Fruit fly (Drosophila melanogaster) whole organism, embryonic: ENCODE results near the gene TTLL15.
A peak's percentile ranks its signal among the peaks of the same experiment; 100 is the strongest.

Source experiments
- ATbp ChIP-seq: fragments of 200-800 bp; sonication (Bioruptor generic); optimal IDR thresholded peaks from 2 replicates; lab custom pipeline; 2017; ENCODE audit warnings: missing biosample characterization, mild to moderate bottlenecking, missing genetic modification characterization, missing genetic modification reagents
- B-H2 ChIP-seq: fragments of 200-800 bp; sonication (Bioruptor generic); optimal IDR thresholded peaks from 2 replicates; lab custom pipeline; 2018; ENCODE audit warnings: missing biosample characterization, mild to moderate bottlenecking, missing genetic modification characterization
- BtbVII ChIP-seq: fragments of 200-800 bp; sonication (Bioruptor generic); optimal IDR thresholded peaks from 3 replicates; lab custom pipeline; 2017; ENCODE audit warnings: missing biosample characterization, mild to moderate bottlenecking, missing genetic modification characterization
- CG10274 ChIP-seq: fragments of 200-800 bp; sonication (Bioruptor generic); optimal IDR thresholded peaks from 3 replicates; lab custom pipeline; 2017; ENCODE audit warnings: missing biosample characterization, mild to moderate bottlenecking, missing genetic modification characterization
- CG12236 ChIP-seq: fragments of 200-800 bp; sonication (Bioruptor generic); optimal IDR thresholded peaks from 2 replicates; lab custom pipeline; 2016; ENCODE audit warnings: missing biosample characterization, missing genetic modification characterization
- CG12744 ChIP-seq: fragments of 200-800 bp; sonication (Bioruptor generic); optimal IDR thresholded peaks from 2 replicates; lab custom pipeline; 2016; ENCODE audit warnings: missing biosample characterization, missing genetic modification characterization
- CG13775 ChIP-seq: fragments of 200-800 bp; sonication (Bioruptor generic); optimal IDR thresholded peaks from 3 replicates; lab custom pipeline; 2017; ENCODE audit warnings: missing biosample characterization, mild to moderate bottlenecking, missing genetic modification characterization
- CG15479 ChIP-seq: fragments of 200-800 bp; sonication (Bioruptor generic); optimal IDR thresholded peaks from 3 replicates; lab custom pipeline; 2019; ENCODE audit warnings: missing biosample characterization, mild to moderate bottlenecking, missing genetic modification characterization, moderate library complexity
- CG17361 ChIP-seq: fragments of 200-800 bp; sonication (Bioruptor generic); IDR thresholded peaks from 3 replicates; pipeline ENCODE4 v1.3.6; 2022; ENCODE audit warnings: missing biosample characterization, missing genetic modification characterization
- CG17385 ChIP-seq: fragments of 200-800 bp; sonication (Bioruptor generic); optimal IDR thresholded peaks from 3 replicates; lab custom pipeline; 2018; ENCODE audit warnings: missing biosample characterization, mild to moderate bottlenecking, missing genetic modification characterization
- CG17912 ChIP-seq: fragments of 200-800 bp; sonication (Bioruptor generic); optimal IDR thresholded peaks from 2 replicates; lab custom pipeline; 2018; ENCODE audit warnings: missing biosample characterization, mild to moderate bottlenecking, missing genetic modification characterization
- CG2712 ChIP-seq: fragments of 200-800 bp; optimal IDR thresholded peaks from 3 replicates; lab custom pipeline; 2019; ENCODE audit warnings: missing biosample characterization, mild to moderate bottlenecking, missing genetic modification characterization, moderate library complexity
- CG34376 ChIP-seq: fragments of 200-800 bp; sonication (Bioruptor generic); optimal IDR thresholded peaks from 2 replicates; lab custom pipeline; 2018; ENCODE audit warnings: missing biosample characterization, mild to moderate bottlenecking, missing genetic modification characterization
- CG3995 ChIP-seq: fragments of 200-800 bp; sonication (Bioruptor generic); optimal IDR thresholded peaks from 3 replicates; lab custom pipeline; 2016; ENCODE audit warnings: missing biosample characterization, missing genetic modification characterization
- CG4820 ChIP-seq: fragments of 200-800 bp; sonication (Bioruptor generic); optimal IDR thresholded peaks from 3 replicates; lab custom pipeline; 2016; ENCODE audit warnings: missing biosample characterization, missing genetic modification characterization
- CG6854 ChIP-seq: fragments of 200-800 bp; sonication (Bioruptor generic); optimal IDR thresholded peaks from 3 replicates; lab custom pipeline; 2017; ENCODE audit warnings: missing biosample characterization, mild to moderate bottlenecking, missing genetic modification characterization
- CG7839 ChIP-seq: fragments of 200-800 bp; sonication (Bioruptor generic); optimal IDR thresholded peaks from 3 replicates; lab custom pipeline; 2018; ENCODE audit warnings: missing biosample characterization, mild to moderate bottlenecking, missing genetic modification characterization, moderate library complexity
- CG8944 ChIP-seq: fragments of 200-800 bp; sonication (Bioruptor generic); optimal IDR thresholded peaks from 3 replicates; lab custom pipeline; 2016; ENCODE audit warnings: missing biosample characterization, missing genetic modification characterization
- CG9797 ChIP-seq: fragments of 200-800 bp; sonication (Bioruptor generic); optimal IDR thresholded peaks from 3 replicates; lab custom pipeline; 2018; ENCODE audit warnings: missing biosample characterization, mild to moderate bottlenecking, missing genetic modification characterization
- Deaf1 ChIP-seq: fragments of 200-800 bp; optimal IDR thresholded peaks from 3 replicates; lab custom pipeline; 2019; ENCODE audit warnings: missing biosample characterization, mild to moderate bottlenecking, missing genetic modification characterization, moderate library complexity
- Dll ChIP-seq: fragments of 200-800 bp; sonication (Bioruptor generic); IDR thresholded peaks from 4 replicates; pipeline ENCODE4 v1.3.6; 2022; ENCODE audit warnings: missing biosample characterization, missing genetic modification characterization; ENCODE audit not compliant: partially characterized antibody
- Doc3 ChIP-seq: fragments of 200-800 bp; sonication (Bioruptor generic); IDR thresholded peaks from 3 replicates; pipeline ENCODE4 v1.3.6; 2022; ENCODE audit warnings: missing biosample characterization, missing genetic modification characterization; ENCODE audit not compliant: partially characterized antibody
- E2f2 ChIP-seq: fragments of 200-800 bp; sonication (Bioruptor generic); IDR thresholded peaks from 2 replicates; pipeline ENCODE4 v1.3.6; 2022; ENCODE audit warnings: missing biosample characterization, missing genetic modification characterization
- Ets65A ChIP-seq: fragments of 200-800 bp; sonication (Bioruptor generic); peaks from one replicate; lab custom pipeline; 2016; ENCODE audit warnings: missing biosample characterization, missing genetic modification characterization
- Fer2 ChIP-seq: fragments of 200-800 bp; sonication (Bioruptor generic); optimal IDR thresholded peaks from 2 replicates; lab custom pipeline; 2018; ENCODE audit warnings: missing biosample characterization, mild to moderate bottlenecking, missing genetic modification characterization, moderate library complexity
- H2.0 ChIP-seq: fragments of 200-800 bp; sonication (Bioruptor generic); IDR thresholded peaks from 2 replicates; pipeline ENCODE4 v1.3.6; 2022; ENCODE audit warnings: missing biosample characterization, missing genetic modification characterization
- Hey ChIP-seq: fragments of 200-800 bp; sonication (Bioruptor generic); optimal IDR thresholded peaks from 3 replicates; lab custom pipeline; 2018; ENCODE audit warnings: missing biosample characterization, mild to moderate bottlenecking, missing genetic modification characterization
- Poxn ChIP-seq: fragments of 200-800 bp; sonication (Bioruptor generic); IDR thresholded peaks from 2 replicates; pipeline ENCODE4 v1.3.6; 2022; ENCODE audit warnings: missing biosample characterization, missing genetic modification characterization
- Usf ChIP-seq: fragments of 200-800 bp; sonication (Bioruptor generic); optimal IDR thresholded peaks from 2 replicates; lab custom pipeline; 2017; ENCODE audit warnings: missing genotype, missing biosample characterization, missing genetic modification characterization
- Xbp1 ChIP-seq: fragments of 200-800 bp; sonication (Bioruptor generic); optimal IDR thresholded peaks from 3 replicates; lab custom pipeline; 2016; ENCODE audit warnings: missing biosample characterization, mild to moderate bottlenecking, missing genetic modification characterization
- Xrp1 ChIP-seq: fragments of 200-800 bp; sonication (Bioruptor generic); IDR thresholded peaks from 2 replicates; pipeline ENCODE4 v1.3.6; 2022; ENCODE audit warnings: missing biosample characterization, missing genetic modification characterization
- YL-1 ChIP-seq: fragments of 200-800 bp; sonication (Bioruptor generic); optimal IDR thresholded peaks from 3 replicates; lab custom pipeline; 2017; ENCODE audit warnings: missing biosample characterization, mild to moderate bottlenecking, missing genetic modification characterization
- amos ChIP-seq: fragments of 200-800 bp; sonication (Bioruptor generic); IDR thresholded peaks from 2 replicates; pipeline ENCODE4 v1.3.6; 2022; ENCODE audit warnings: missing biosample characterization, missing genetic modification characterization; ENCODE audit not compliant: partially characterized antibody
- br ChIP-seq: fragments of >200 bp; optimal IDR thresholded peaks from 2 replicates; lab custom pipeline; 2017
- exex ChIP-seq: fragments of 200-800 bp; sonication (Bioruptor generic); optimal IDR thresholded peaks from 4 replicates; lab custom pipeline; 2018; ENCODE audit warnings: missing biosample characterization, mild to moderate bottlenecking, missing genetic modification characterization, moderate library complexity
- fd102C ChIP-seq: fragments of 200-800 bp; sonication (Bioruptor generic); optimal IDR thresholded peaks from 2 replicates; lab custom pipeline; 2018; ENCODE audit warnings: missing biosample characterization, mild to moderate bottlenecking, missing genetic modification characterization, moderate library complexity
- gfzf ChIP-seq: fragments of 200-800 bp; sonication (Bioruptor generic); optimal IDR thresholded peaks from 2 replicates; lab custom pipeline; 2016; ENCODE audit warnings: missing biosample characterization, mild to moderate bottlenecking, missing genetic modification characterization, moderate library complexity
- gro ChIP-seq: fragments of 200-800 bp; sonication (Bioruptor generic); optimal IDR thresholded peaks from 2 replicates; lab custom pipeline; 2016; ENCODE audit warnings: missing biosample characterization, missing genetic modification characterization
- inv ChIP-seq: fragments of 200-800 bp; sonication (Bioruptor generic); IDR thresholded peaks from 2 replicates; pipeline ENCODE4 v1.3.6; 2022; ENCODE audit warnings: missing biosample characterization, missing genetic modification characterization; ENCODE audit not compliant: partially characterized antibody
- kah ChIP-seq: fragments of 200-800 bp; sonication (Bioruptor generic); optimal IDR thresholded peaks from 2 replicates; lab custom pipeline; 2018; ENCODE audit warnings: missing biosample characterization, mild to moderate bottlenecking, missing genetic modification characterization
- lab ChIP-seq: fragments of 200-800 bp; sonication (Bioruptor generic); optimal IDR thresholded peaks from 3 replicates; lab custom pipeline; 2017; ENCODE audit warnings: missing biosample characterization, missing genetic modification characterization, mild to moderate bottlenecking, moderate library complexity, missing genetic modification reagents
- mam ChIP-seq: fragments of 200-800 bp; sonication (Bioruptor generic); optimal IDR thresholded peaks from 3 replicates; lab custom pipeline; 2016; ENCODE audit warnings: missing biosample characterization, missing genetic modification characterization
- org-1 ChIP-seq: fragments of 200-800 bp; sonication (Bioruptor generic); optimal IDR thresholded peaks from 2 replicates; lab custom pipeline; 2017; ENCODE audit warnings: missing biosample characterization, missing genetic modification characterization
- pnt ChIP-seq: fragments of 200-800 bp; sonication (Bioruptor generic); optimal IDR thresholded peaks from 3 replicates; lab custom pipeline; 2016; ENCODE audit warnings: missing biosample characterization, missing genetic modification characterization
- sc ChIP-seq, 3 experiments: fragments of >200 bp in 2 of 3; fragments of 200-800 bp in 1 of 3; sonication (Bioruptor generic) in 1 of 3; optimal IDR thresholded peaks; 2 replicates in 2 of 3; 3 replicates in 1 of 3; lab custom pipeline; 2017; ENCODE audit warnings: mild to moderate bottlenecking in 1 of 3, missing biosample characterization in 1 of 3, missing genetic modification characterization in 1 of 3, missing genetic modification reagents in 1 of 3
- sens ChIP-seq: fragments of 200-800 bp; sonication (Bioruptor generic); peaks from one replicate; lab custom pipeline; 2016; ENCODE audit warnings: missing biosample characterization, missing genetic modification characterization
- tgo ChIP-seq: fragments of 200-800 bp; sonication (Bioruptor generic); IDR thresholded peaks from 3 replicates; pipeline ENCODE4 v1.3.6; 2022; ENCODE audit warnings: missing biosample characterization, missing genetic modification characterization
- vnd ChIP-seq: fragments of 200-800 bp; sonication (Bioruptor generic); IDR thresholded peaks from 3 replicates; pipeline ENCODE4 v1.3.6; 2022; ENCODE audit warnings: missing biosample characterization, missing genetic modification characterization; ENCODE audit not compliant: partially characterized antibody
- vvl ChIP-seq: fragments of 200-800 bp; sonication (Bioruptor generic); IDR thresholded peaks from 2 replicates; pipeline ENCODE4 v1.3.6; 2022; ENCODE audit warnings: missing biosample characterization, missing genetic modification characterization

Gene TTLL15

DNA sequence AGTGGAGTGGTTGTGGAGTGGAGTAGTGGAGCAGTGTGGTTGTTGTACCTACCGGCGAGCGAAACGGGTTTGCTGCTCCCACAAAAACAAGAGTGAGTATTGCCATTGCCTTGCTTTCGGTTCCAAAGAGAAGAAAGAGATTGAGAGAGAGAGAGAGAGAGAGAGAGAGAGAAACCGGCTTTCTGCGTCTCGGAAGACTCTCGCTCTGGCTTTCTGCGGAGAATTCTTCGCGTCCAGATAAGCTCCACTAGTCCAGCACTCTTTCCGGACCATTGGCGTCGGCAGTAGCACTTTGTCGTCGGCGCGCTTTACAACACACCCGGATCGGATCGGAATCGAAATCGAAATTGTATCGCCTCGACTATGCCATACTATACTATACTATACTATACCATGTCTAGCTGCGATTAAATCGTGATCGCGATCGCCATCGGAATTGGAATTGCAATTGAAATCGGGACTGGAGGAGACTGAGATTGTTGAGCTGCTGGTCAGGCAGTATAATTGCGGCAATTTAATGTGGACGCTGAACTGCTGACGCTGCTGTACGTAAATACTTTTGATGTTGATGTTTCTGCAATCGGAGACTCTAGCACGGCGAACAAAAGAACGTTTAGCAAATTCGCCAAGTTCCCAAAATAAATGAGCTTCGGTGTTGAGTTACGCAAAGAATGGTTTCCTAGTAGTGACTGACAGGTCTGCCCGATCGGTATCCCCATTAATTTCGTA is 11.9 kb downstream of the TTLL15 start, which contains the start of gene Cad86C (continued):
- TF ChIP-seq CG9797 (GFP tag; lab: Kevin White, UChicago) (no peak), YL-1 (GFP tag; lab: Kevin White, UChicago) (no peak), CG8944 (GFP tag; lab: Kevin White, UChicago) (no peak), CG12236 (GFP tag; lab: Kevin White, UChicago) (no peak), kah (GFP tag; lab: Kevin White, UChicago) (no peak), Usf (no peak), CG4820 (GFP tag; lab: Kevin White, UChicago) (no peak), Deaf1 (peak; percentile 31), CG6854 (peak; percentile 5), H2.0 (GFP tag; lab: Robert Waterston, UW) (no peak), inv (GFP tag; lab: Robert Waterston, UW) (peak; percentile 29; the same call in 1 of the 2 replicates), exex (tag; lab: Kevin White, UChicago) (no peak), org-1 (no peak), mam (GFP tag; lab: Kevin White, UChicago) (no peak), amos (GFP tag; lab: Robert Waterston, UW) (peak; percentile 37; the same call in 1 of the 2 replicates), CG34376 (GFP tag; lab: Kevin White, UChicago) (peak; percentile 19), E2f2 (no peak), gfzf (GFP tag; lab: Kevin White, UChicago) (no peak), pnt (GFP tag; lab: Kevin White, UChicago) (no peak), fd102C (GFP tag; lab: Kevin White, UChicago) (no peak), CG7839 (tag; lab: Kevin White, UChicago) (no peak), ATbp (no peak), Poxn (GFP tag; lab: Robert Waterston, UW) (no peak), sens (GFP tag; lab: Kevin White, UChicago) (peak; percentile 64), CG3995 (GFP tag; lab: Kevin White, UChicago) (no peak), CG12744 (no peak), br (lab: Kevin White, UChicago) (no peak), BtbVII (GFP tag; lab: Kevin White, UChicago) (peak; percentile 13), CG17385 (GFP tag; lab: Kevin White, UChicago) (peak; percentile 12), sc (optimal IDR thresholded peaks at IDR 0.05; lab: Kevin White, UChicago) (no peak), sc (GFP tag; optimal IDR thresholded peaks at IDR 0.05; lab: Kevin White, UChicago) (no peak), vnd (GFP tag; lab: Robert Waterston, UW) (no peak), vvl (peak; percentile 49; the same call in 1 of the 2 replicates), Doc3 (GFP tag; lab: Robert Waterston, UW) (0 out of 3 replicates have a peak, but pooled peaks have one; percentile 61), tgo (GFP tag; lab: Robert Waterston, UW) (no peak), CG10274 (GFP tag; lab: Kevin White, UChicago) (no peak), CG2712 (tag; lab: Kevin White, UChicago) (no peak), CG13775 (GFP tag; lab: Kevin White, UChicago) (no peak), Xrp1 (peak; percentile 6; the same call in 1 of the 2 replicates), Ets65A (GFP tag; lab: Kevin White, UChicago) (peak; percentile 13), CG17912 (no peak), Fer2 (tag; lab: Kevin White, UChicago) (no peak), Dll (GFP tag; lab: Robert Waterston, UW) (peak; percentile 58; the same call in 2 of the 4 replicates), Xbp1 (GFP tag; lab: Kevin White, UChicago) (no peak), Hey (tag; lab: Kevin White, UChicago) (no peak), CG17361 (GFP tag; lab: Robert Waterston, UW) (no peak), gro (no peak), CG15479 (GFP tag; lab: Kevin White, UChicago) (no peak), B-H2 (GFP tag; lab: Kevin White, UChicago) (no peak), lab (GFP tag; lab: Kevin White, UChicago) (peak; percentile 21)
